Worm (Caenorhabditis elegans) whole organism, L3 larva: ENCODE results near the gene bcl-11.
A peak's percentile ranks its signal among the peaks of the same experiment; 100 is the strongest.

Source experiments
- R02D3.7 ChIP-seq: fragments of 150-350 bp; optimal IDR thresholded peaks from 2 replicates; lab custom pipeline; 2014; ENCODE audit warnings: missing biosample characterization, missing genetic modification characterization
- aly-2 ChIP-seq: fragments of 150-350 bp; optimal IDR thresholded peaks from 2 replicates; lab custom pipeline; 2014; ENCODE audit warnings: missing biosample characterization, missing genetic modification characterization
- ceh-82 ChIP-seq: fragments of 150-350 bp; optimal IDR thresholded peaks from 2 replicates; lab custom pipeline; 2014; ENCODE audit warnings: missing biosample characterization, missing genetic modification characterization
- elt-1 ChIP-seq: fragments of 150-350 bp; optimal IDR thresholded peaks from 2 replicates; lab custom pipeline; 2014; ENCODE audit warnings: missing biosample characterization, missing genetic modification characterization
- fos-1 ChIP-seq: fragments of 150-350 bp; optimal IDR thresholded peaks from 2 replicates; lab custom pipeline; 2014; ENCODE audit warnings: missing biosample characterization, missing genetic modification characterization
- lin-15B ChIP-seq: fragments of 150-350 bp; optimal IDR thresholded peaks from 2 replicates; lab custom pipeline; 2014; ENCODE audit warnings: missing biosample characterization, missing genetic modification characterization
- nfya-1 ChIP-seq: sonication (generic microtip); optimal IDR thresholded peaks from 2 replicates; lab custom pipeline; 2017; ENCODE audit warnings: missing genetic modification characterization, mild to moderate bottlenecking, missing compliant biosample characterization, antibody characterized with exemption, moderate library complexity; ENCODE audit not compliant: insufficient read depth
- nhr-11 ChIP-seq: fragments of 150-350 bp; optimal IDR thresholded peaks from 2 replicates; lab custom pipeline; 2014; ENCODE audit warnings: missing biosample characterization, missing genetic modification characterization
- nhr-12 ChIP-seq: fragments of 150-350 bp; optimal IDR thresholded peaks from 2 replicates; lab custom pipeline; 2014; ENCODE audit warnings: missing biosample characterization, missing genetic modification characterization
- nhr-237 ChIP-seq: fragments of 150-350 bp; optimal IDR thresholded peaks from 2 replicates; lab custom pipeline; 2014; ENCODE audit warnings: missing biosample characterization, missing genetic modification characterization
- nhr-76 ChIP-seq: fragments of 150-350 bp; sonication (generic microtip); optimal IDR thresholded peaks from 5 replicates; lab custom pipeline; 2014; ENCODE audit warnings: missing biosample characterization, missing genetic modification characterization
- pha-4 ChIP-seq: fragments of 150-350 bp; optimal IDR thresholded peaks from 2 replicates; lab custom pipeline; 2014; ENCODE audit warnings: missing biosample characterization, missing genetic modification reagents, missing genetic modification characterization
- pqm-1 ChIP-seq: fragments of 150-350 bp; optimal IDR thresholded peaks from 2 replicates; lab custom pipeline; 2017; ENCODE audit warnings: missing biosample characterization, missing genetic modification characterization, inconsistent platforms
- sea-2 ChIP-seq: fragments of 150-350 bp; sonication (generic microtip); optimal IDR thresholded peaks from 4 replicates; lab custom pipeline; 2014; ENCODE audit warnings: missing biosample characterization, missing genetic modification reagents, missing genetic modification characterization

DNA sequence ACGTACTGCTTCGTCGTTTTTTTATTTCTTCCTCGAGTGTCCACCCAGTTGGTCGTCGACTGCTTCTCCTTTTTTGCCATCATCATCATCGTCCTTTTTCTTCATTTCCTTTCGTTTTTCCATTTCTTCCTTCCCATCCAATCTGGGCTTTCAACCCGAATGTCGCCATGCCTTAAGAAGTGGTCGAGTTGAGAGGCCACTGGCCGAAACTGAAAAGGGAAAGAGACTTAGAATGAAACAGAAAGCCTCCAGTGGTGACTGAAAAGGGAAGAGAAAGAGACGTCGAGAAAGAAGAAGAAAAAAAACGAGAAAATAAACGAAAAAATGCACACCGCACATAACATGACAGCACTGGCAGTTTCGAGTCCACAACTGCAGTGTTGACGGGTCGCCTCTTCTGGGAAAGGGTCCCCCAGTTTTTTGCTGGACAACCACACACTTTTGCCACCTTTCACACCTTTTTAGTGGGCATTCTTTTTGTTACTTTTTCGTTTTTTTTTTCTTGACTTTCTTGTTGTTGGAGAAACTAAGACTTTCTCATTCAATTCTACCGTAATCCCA lies 14.7 kb upstream of the bcl-11 start:
- TF ChIP-seq lin-15B (tag; lab: Kevin White, UChicago) (no peak), pha-4 (tag; lab: Kevin White, UChicago) (no peak), nhr-237 (tag; lab: Kevin White, UChicago) (no peak), nhr-12 (no peak), ceh-82 (tag; lab: Kevin White, UChicago) (no peak), sea-2 (GFP tag; lab: Kevin White, UChicago) (no peak), nhr-11 (tag; lab: Kevin White, UChicago) (no peak), nhr-76 (tag; lab: Kevin White, UChicago) (no peak), aly-2 (tag; lab: Kevin White, UChicago) (no peak), elt-1 (tag; lab: Kevin White, UChicago) (no peak), fos-1 (tag; lab: Kevin White, UChicago) (no peak), R02D3.7 (tag; lab: Kevin White, UChicago) (no peak), nfya-1 (peak; percentile 78), pqm-1 (tag; lab: Kevin White, UChicago) (no peak)
